Fruit fly (Drosophila melanogaster) whole organism, pupa: ENCODE data around the gene Trf2.

Experiments
- CG12605 ChIP-seq: fragments of 200-800 bp; sonication (Bioruptor generic); IDR thresholded peaks from 2 replicates; pipeline ENCODE4 v1.3.6; 2022; ENCODE audit warnings: missing biosample characterization, missing genetic modification characterization
- CG13204 ChIP-seq: fragments of 200-800 bp; sonication (Bioruptor generic); optimal IDR thresholded peaks from 2 replicates; lab custom pipeline; 2018; ENCODE audit warnings: missing biosample characterization, mild to moderate bottlenecking, missing genetic modification characterization, moderate library complexity
- CG14655 ChIP-seq: fragments of 200-800 bp; sonication (Bioruptor generic); optimal IDR thresholded peaks from 3 replicates; lab custom pipeline; 2017; ENCODE audit warnings: mild to moderate bottlenecking, missing biosample characterization, missing genetic modification reagents, missing genetic modification characterization
- CG15710 ChIP-seq: fragments of 200-800 bp; sonication (Bioruptor generic); optimal IDR thresholded peaks from 2 replicates; lab custom pipeline; 2018; ENCODE audit warnings: missing biosample characterization, mild to moderate bottlenecking, missing genetic modification characterization, moderate library complexity
- CG17806 ChIP-seq: fragments of 200-800 bp; sonication (Bioruptor generic); optimal IDR thresholded peaks from 2 replicates; lab custom pipeline; 2018; ENCODE audit warnings: missing biosample characterization, mild to moderate bottlenecking, missing genetic modification characterization, moderate library complexity
- CG32121 ChIP-seq: fragments of 200-800 bp; sonication (Bioruptor generic); IDR thresholded peaks from 2 replicates; pipeline ENCODE4 v1.3.6; 2022; ENCODE audit warnings: missing biosample characterization, missing genetic modification characterization
- CG34367 ChIP-seq: fragments of 200-800 bp; sonication (Bioruptor generic); optimal IDR thresholded peaks from 2 replicates; lab custom pipeline; 2018; ENCODE audit warnings: missing biosample characterization, mild to moderate bottlenecking, missing genetic modification characterization
- CG4496 ChIP-seq: fragments of 200-800 bp; sonication (Bioruptor generic); IDR thresholded peaks from 3 replicates; pipeline ENCODE4 v1.3.6; 2022; ENCODE audit warnings: missing biosample characterization, missing genetic modification characterization
- CG8159 ChIP-seq: fragments of 200-800 bp; sonication (Bioruptor generic); optimal IDR thresholded peaks from 3 replicates; lab custom pipeline; 2018; ENCODE audit warnings: missing biosample characterization, mild to moderate bottlenecking, missing genetic modification characterization, moderate library complexity
- CG8301 ChIP-seq: fragments of 200-800 bp; sonication (Bioruptor generic); optimal IDR thresholded peaks from 2 replicates; lab custom pipeline; 2018; ENCODE audit warnings: missing biosample characterization, mild to moderate bottlenecking, missing genetic modification characterization
- CG9948 ChIP-seq: fragments of 200-800 bp; sonication (Bioruptor generic); optimal IDR thresholded peaks from 2 replicates; lab custom pipeline; 2018; ENCODE audit warnings: missing biosample characterization, mild to moderate bottlenecking, missing genetic modification characterization, moderate library complexity
- D1 ChIP-seq: fragments of 200-800 bp; sonication (Bioruptor generic); optimal IDR thresholded peaks from 2 replicates; lab custom pipeline; 2018; ENCODE audit warnings: missing biosample characterization, mild to moderate bottlenecking, missing genetic modification characterization, moderate library complexity
- EcR ChIP-seq: fragments of 200-800 bp; sonication (Bioruptor generic); optimal IDR thresholded peaks from 3 replicates; lab custom pipeline; 2019; ENCODE audit warnings: missing biosample characterization, missing genetic modification characterization, mild to moderate bottlenecking, moderate library complexity, missing genetic modification reagents
- Ets98B ChIP-seq: fragments of 200-800 bp; sonication (Bioruptor generic); IDR thresholded peaks from 2 replicates; pipeline ENCODE4 v1.3.6; 2022; ENCODE audit warnings: missing biosample characterization, missing genetic modification characterization
- Pif1A ChIP-seq: fragments of 200-800 bp; sonication (Bioruptor generic); optimal IDR thresholded peaks from 3 replicates; lab custom pipeline; 2016; ENCODE audit warnings: missing biosample characterization, missing genetic modification characterization
- Pif1B ChIP-seq: fragments of 200-800 bp; sonication (Bioruptor generic); optimal IDR thresholded peaks from 3 replicates; lab custom pipeline; 2016; ENCODE audit warnings: missing biosample characterization, missing genetic modification characterization
- Snoo ChIP-seq: fragments of 200-800 bp; sonication (Bioruptor generic); optimal IDR thresholded peaks from 3 replicates; lab custom pipeline; 2017; ENCODE audit warnings: missing biosample characterization, mild to moderate bottlenecking, missing genetic modification characterization, inconsistent platforms
- fd96Ca ChIP-seq: fragments of 200-800 bp; sonication (Bioruptor generic); IDR thresholded peaks from 3 replicates; pipeline ENCODE4 v1.3.6; 2022; ENCODE audit warnings: missing biosample characterization, missing genetic modification characterization
- gl ChIP-seq: fragments of 200-800 bp; sonication (Bioruptor generic); optimal IDR thresholded peaks from 2 replicates; lab custom pipeline; 2018; ENCODE audit warnings: missing biosample characterization, mild to moderate bottlenecking, missing genetic modification characterization
- rn ChIP-seq: fragments of 200-800 bp; sonication (Bioruptor generic); IDR thresholded peaks from 2 replicates; pipeline ENCODE4 v1.3.6; 2022; ENCODE audit warnings: missing biosample characterization, missing genetic modification characterization

The Trf2 gene

DNA sequence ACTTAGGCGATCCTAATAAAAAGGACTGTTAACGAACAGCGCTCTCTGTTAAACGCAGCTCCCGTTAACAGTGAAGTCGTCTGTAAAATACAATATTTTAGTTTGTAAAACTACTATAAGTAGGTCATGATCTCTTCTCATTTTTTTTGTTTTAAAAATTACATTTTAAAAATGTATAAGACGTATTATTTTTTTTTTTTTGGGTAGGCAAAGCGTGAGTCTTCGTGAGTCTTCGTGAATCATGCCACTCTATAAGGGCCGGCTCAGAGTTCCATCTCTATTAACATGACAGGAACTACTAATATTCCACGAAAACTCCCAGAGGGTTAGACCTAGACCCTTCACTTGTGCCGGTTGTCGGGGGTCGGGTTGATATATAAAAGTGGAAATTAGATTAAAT is 13.6 kb downstream of the Trf2 start:
- no peak for TF ChIP-seq CG13204 (GFP tag; lab: Kevin White, UChicago)

dm6 chrX:8433709-8434108 is 24.6 kb downstream of the Trf2 start, which contains the start of gene CG32712:
Gene CG32712 (minus strand): TSS chrX:8433809.
- TF ChIP-seq Pif1A (GFP tag; lab: Kevin White, UChicago): no peak

- no peak for TF ChIP-seq CG13204 (GFP tag; lab: Kevin White, UChicago)
- TF ChIP-seq Pif1B (GFP tag; lab: Kevin White, UChicago): no peak
- peak; percentile 32 for TF ChIP-seq CG17806 (tag; lab: Kevin White, UChicago)
- TF ChIP-seq fd96Ca (GFP tag; lab: Robert Waterston, UW): 0 out of 3 replicates have a peak, but pooled peaks have one; percentile 23
- peak; percentile 11; the same call in 1 of the 2 replicates for TF ChIP-seq CG12605 (GFP tag; lab: Robert Waterston, UW)
- TF ChIP-seq CG4496 (GFP tag; lab: Robert Waterston, UW): peak; percentile 10; the same call in 1 of the 3 replicates
- TF ChIP-seq Ets98B (GFP tag; lab: Robert Waterston, UW): peak; percentile 18; the same call in 1 of the 2 replicates
- peak; percentile 49 for TF ChIP-seq CG34367
- peak; percentile 30; the same call in 1 of the 2 replicates for TF ChIP-seq CG32121
- no peak for TF ChIP-seq gl (tag; lab: Kevin White, UChicago)
- no peak for TF ChIP-seq CG14655 (GFP tag; lab: Kevin White, UChicago)
- TF ChIP-seq rn (GFP tag; lab: Robert Waterston, UW): no peak
- TF ChIP-seq EcR (GFP tag; lab: Kevin White, UChicago): no peak
- TF ChIP-seq CG8301 (tag; lab: Kevin White, UChicago): no peak
- no peak for TF ChIP-seq CG8159 (tag; lab: Kevin White, UChicago)
- TF ChIP-seq CG15710 (tag; lab: Kevin White, UChicago): peak; percentile 34
- TF ChIP-seq Snoo (tag; lab: Kevin White, UChicago): peak; percentile 6
These were observed 27.7 kb downstream of the Trf2 start, which contains the start of gene CG1440 for dm6 chrX:8436656-8437284. Gene CG1440 (plus strand): TSS chrX:8437057.

DNA sequence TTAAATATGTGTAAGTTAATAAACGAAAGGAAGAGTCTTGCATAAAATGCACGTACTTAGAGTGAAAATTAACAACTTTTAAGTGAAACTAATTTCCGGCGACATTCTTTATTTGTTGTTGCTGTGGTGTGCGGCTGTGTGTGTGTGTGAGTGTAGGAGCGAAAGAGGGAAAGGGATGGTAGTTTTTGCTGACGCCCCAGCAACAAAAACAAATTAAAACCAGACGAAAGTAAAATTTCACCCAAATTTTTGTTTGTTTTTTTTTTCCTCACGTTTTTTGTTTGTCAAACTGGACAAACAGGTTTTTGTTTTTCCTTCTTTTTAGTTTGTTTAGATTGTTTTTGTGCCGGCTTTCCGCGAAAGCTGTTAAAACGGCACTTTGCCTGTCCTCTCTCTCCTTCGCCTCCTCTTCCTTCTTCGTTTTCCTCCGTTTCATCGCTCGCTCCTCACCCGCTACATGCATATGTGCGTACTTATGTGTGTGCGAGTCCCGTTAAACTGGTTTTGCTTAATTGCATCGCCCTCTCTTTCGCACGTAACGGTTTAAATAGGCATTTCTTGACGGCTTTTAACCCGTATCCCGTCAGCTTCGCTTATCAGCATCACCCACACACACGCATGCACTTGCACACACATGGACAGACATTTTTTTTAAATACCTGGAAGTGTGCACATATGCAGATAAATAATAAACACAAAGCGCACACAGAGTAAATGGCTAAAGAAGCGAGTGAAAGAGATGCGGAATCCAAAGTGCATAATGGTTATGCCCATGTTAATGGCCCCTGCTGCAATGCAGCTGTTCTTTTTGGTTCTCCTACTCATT is 28.4 kb downstream of the Trf2 start, which contains the start of gene Miga:
Miga (minus strand) TSS at position 536 of the 826 bp plus-strand sequence.
- peak; percentile 92 for TF ChIP-seq EcR (GFP tag; lab: Kevin White, UChicago)
- TF ChIP-seq CG4496 (GFP tag; lab: Robert Waterston, UW): 0 out of 3 replicates have a peak, but pooled peaks have one; percentile 40
- TF ChIP-seq rn (GFP tag; lab: Robert Waterston, UW): no peak
- peak; percentile 2 for TF ChIP-seq CG8301 (tag; lab: Kevin White, UChicago)
- peak; percentile 36 for TF ChIP-seq Pif1B (GFP tag; lab: Kevin White, UChicago)
- peak; percentile 11; the same call in 1 of the 2 replicates for TF ChIP-seq Ets98B (GFP tag; lab: Robert Waterston, UW)
- TF ChIP-seq CG17806 (tag; lab: Kevin White, UChicago): no peak
- TF ChIP-seq CG32121: peak; percentile 32; the same call in 1 of the 2 replicates

dm6 chrX:8442161-8442560 is 33.1 kb downstream of the Trf2 start, which contains the start of gene CG12123:
Gene CG12123 (minus strand): TSS chrX:8442348.
- TF ChIP-seq CG9948 (tag; lab: Kevin White, UChicago) (no peak), D1 (tag; lab: Kevin White, UChicago) (no peak), CG12605 (GFP tag; lab: Robert Waterston, UW) (no peak), Pif1A (GFP tag; lab: Kevin White, UChicago) (no peak), CG14655 (GFP tag; lab: Kevin White, UChicago) (no peak), rn (GFP tag; lab: Robert Waterston, UW) (no peak), Snoo (tag; lab: Kevin White, UChicago) (no peak), CG8301 (tag; lab: Kevin White, UChicago) (no peak)

dm6 chrX:8442912-8443311 is 33.8 kb downstream of the Trf2 start:
- TF ChIP-seq Ets98B (GFP tag; lab: Robert Waterston, UW) (no peak), CG8301 (tag; lab: Kevin White, UChicago) (no peak), CG4496 (GFP tag; lab: Robert Waterston, UW) (no peak), fd96Ca (GFP tag; lab: Robert Waterston, UW) (no peak), Snoo (tag; lab: Kevin White, UChicago) (no peak), CG32121 (no peak), CG12605 (GFP tag; lab: Robert Waterston, UW) (no peak), CG15710 (tag; lab: Kevin White, UChicago) (no peak)
- TF ChIP-seq, all 21 proteins: peak for 0
